Worm (Caenorhabditis elegans) whole organism, L1 larva: ENCODE results near the gene F17H10.4.

Experiments used
- efl-1 ChIP-seq, 4 experiments: fragments of 150-350 bp; optimal IDR thresholded peaks in 3 of 4; peaks in 1 of 4; 1 replicate in 1 of 4; 2 replicates in 3 of 4; lab custom pipeline; 2014; ENCODE audit warnings: missing biosample characterization in 2 of 4, missing genetic modification characterization in 2 of 4, missing genetic modification reagents in 2 of 4
- mep-1 ChIP-seq: fragments of 150-350 bp; optimal IDR thresholded peaks from 2 replicates; lab custom pipeline; 2014; ENCODE audit warnings: missing biosample characterization, missing genetic modification characterization
- snpc-4 ChIP-seq: fragments of 150-350 bp; optimal IDR thresholded peaks from 2 replicates; lab custom pipeline; 2014; ENCODE audit warnings: missing biosample characterization, missing genetic modification characterization
- swsn-7 ChIP-seq: sonication (generic microtip); optimal IDR thresholded peaks from 2 replicates; lab custom pipeline; 2016; ENCODE audit warnings: missing genetic modification characterization, missing compliant biosample characterization
- tbx-2 ChIP-seq: sonication (generic microtip); optimal IDR thresholded peaks from 2 replicates; lab custom pipeline; 2016; ENCODE audit warnings: missing genetic modification characterization, missing compliant biosample characterization
- unc-62 ChIP-seq: fragments of 150-350 bp; optimal IDR thresholded peaks from 2 replicates; lab custom pipeline; 2014; ENCODE audit warnings: missing biosample characterization, missing genetic modification reagents, missing genetic modification characterization

DNA sequence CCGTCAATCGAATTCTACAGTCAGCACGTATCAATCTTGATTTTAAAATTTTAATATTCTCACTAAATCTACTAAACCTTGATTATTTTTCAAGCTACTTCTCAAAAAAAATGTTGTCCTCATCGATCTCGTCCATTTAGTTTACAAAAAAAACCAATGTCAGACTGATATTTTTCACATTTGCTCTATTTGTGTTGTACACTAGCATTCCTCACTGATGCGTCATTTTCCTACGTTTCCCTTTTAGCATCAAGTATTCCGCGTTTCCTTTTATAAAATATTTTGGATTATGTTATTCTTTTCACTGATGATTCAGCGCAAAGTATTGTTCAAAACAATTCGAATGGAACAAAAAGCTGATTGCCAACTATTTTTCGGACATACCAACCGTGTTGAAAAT lies 13.2 kb upstream of the F17H10.4 start, which contains the start of gene ttr-34:
- TF ChIP-seq efl-1 (optimal IDR thresholded peaks at IDR 0.05; lab: Kevin White, UChicago), result no peak
- TF ChIP-seq efl-1 (GFP tag; optimal IDR thresholded peaks at IDR 0.05 in 1 of 2; lab: Kevin White, UChicago), result no peak
- no peak for TF ChIP-seq mep-1 (tag; lab: Kevin White, UChicago)
- no peak for TF ChIP-seq tbx-2 (tag; lab: Kevin White, UChicago)
- TF ChIP-seq unc-62 (GFP tag; lab: Kevin White, UChicago), result no peak
- no peak for TF ChIP-seq snpc-4
- TF ChIP-seq swsn-7 (tag; lab: Kevin White, UChicago), result no peak
